Fruit fly (Drosophila melanogaster) whole organism, embryonic: ENCODE results near the gene Acat1.

ENCODE experiments used
- CG1792 ChIP-seq: fragments of 200-800 bp; sonication (Bioruptor generic); optimal IDR thresholded peaks from 2 replicates; lab custom pipeline; 2016; ENCODE audit warnings: missing biosample characterization, missing genetic modification characterization
- CG32767 ChIP-seq: fragments of 200-800 bp; sonication (Bioruptor generic); IDR thresholded peaks from 2 replicates; pipeline ENCODE4 v1.3.6; 2022; ENCODE audit warnings: missing biosample characterization, missing genetic modification characterization
- fd3F ChIP-seq: fragments of 200-800 bp; sonication (Bioruptor generic); optimal IDR thresholded peaks from 2 replicates; lab custom pipeline; 2018; ENCODE audit warnings: missing biosample characterization, mild to moderate bottlenecking, missing genetic modification characterization, moderate library complexity

DNA sequence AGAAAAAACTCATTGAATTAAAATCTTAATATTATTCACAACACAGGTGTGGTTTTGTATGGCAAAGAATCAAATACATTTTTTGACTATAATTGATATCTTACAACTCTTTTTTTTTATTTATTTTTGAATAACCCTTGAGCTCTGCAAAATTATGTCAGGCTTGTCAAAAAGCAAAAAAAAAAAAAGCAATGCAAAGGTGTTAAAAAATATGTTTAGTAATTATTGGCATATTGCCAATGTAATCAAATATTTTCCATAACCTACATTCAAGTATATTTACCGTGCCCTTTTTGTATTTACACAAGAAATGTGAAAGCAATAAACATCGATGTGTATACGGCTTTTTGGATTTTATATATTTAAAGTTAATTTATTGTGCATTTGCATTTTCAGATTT, 14.5 kb downstream of the Acat1 start, which contains the start of gene Ir7c:
- TF ChIP-seq fd3F (GFP tag; lab: Kevin White, UChicago): no peak
- no peak for TF ChIP-seq CG32767
- no peak for TF ChIP-seq CG1792 (GFP tag; lab: Kevin White, UChicago)
